Worm (Caenorhabditis elegans) whole organism, young adult: ENCODE measurements around the gene C17H12.5.

Experiments
- F55B11.4 ChIP-seq: sonication (generic microtip); optimal IDR thresholded peaks from 2 replicates; lab custom pipeline; 2016; ENCODE audit warnings: missing compliant biosample characterization, missing genetic modification characterization, borderline replicate concordance; ENCODE audit not compliant: insufficient read depth
- K11D2.4 ChIP-seq: fragments of 200-800 bp; sonication (Bioruptor generic); IDR thresholded peaks from 2 replicates; pipeline ENCODE4 v1.3.6; 2022; ENCODE audit warnings: missing genetic modification reagents, missing genetic modification characterization, missing compliant biosample characterization
- attf-5 ChIP-seq: fragments of 200-800 bp; sonication (Bioruptor generic); optimal IDR thresholded peaks from 2 replicates; lab custom pipeline; 2018; ENCODE audit warnings: mild to moderate bottlenecking, missing genetic modification characterization, missing compliant biosample characterization
- dpff-1 ChIP-seq: sonication (generic microtip); optimal IDR thresholded peaks from 2 replicates; lab custom pipeline; 2017; ENCODE audit warnings: mild to moderate bottlenecking, missing genetic modification characterization, missing compliant biosample characterization
- egrh-3 ChIP-seq: fragments of 200-800 bp; sonication (Bioruptor generic); IDR thresholded peaks from 2 replicates; pipeline ENCODE4 v1.3.6; 2022; ENCODE audit warnings: missing genetic modification reagents, missing genetic modification characterization, missing compliant biosample characterization
- fkh-3 ChIP-seq: sonication (generic microtip); optimal IDR thresholded peaks from 2 replicates; lab custom pipeline; 2016; ENCODE audit warnings: mild to moderate bottlenecking, missing genetic modification characterization, missing compliant biosample characterization
- nfya-1 ChIP-seq: sonication (generic microtip); optimal IDR thresholded peaks from 2 replicates; lab custom pipeline; 2017; ENCODE audit warnings: antibody characterized with exemption, missing compliant biosample characterization, missing genetic modification characterization, borderline replicate concordance; ENCODE audit not compliant: insufficient read depth
- nfya-2 ChIP-seq: fragments of 200-800 bp; sonication (Bioruptor generic); IDR thresholded peaks from 2 replicates; pipeline ENCODE4 v1.3.6; 2022; ENCODE audit warnings: missing genetic modification reagents, missing genetic modification characterization, missing compliant biosample characterization
- pha-4 ChIP-seq: fragments of 150-350 bp; sonication (generic microtip); optimal IDR thresholded peaks from 2 replicates; lab custom pipeline; 2014; ENCODE audit warnings: missing biosample characterization, missing genetic modification reagents, missing genetic modification characterization
- repo-1 ChIP-seq: sonication (generic microtip); optimal IDR thresholded peaks from 2 replicates; lab custom pipeline; 2017; ENCODE audit warnings: mild to moderate bottlenecking, missing genetic modification characterization, missing compliant biosample characterization
- ztf-26 ChIP-seq: sonication (generic microtip); optimal IDR thresholded peaks from 2 replicates; lab custom pipeline; 2017; ENCODE audit warnings: missing genetic modification characterization, missing compliant biosample characterization

ce11 chrIV:6809756-6810155 lies 7.7 kb downstream of the C17H12.5 start:
- TF ChIP-seq nfya-1 (tag; lab: Kevin White, UChicago) (no peak), repo-1 (tag; lab: Kevin White, UChicago) (no peak), K11D2.4 (GFP tag; lab: Robert Waterston, UW) (no peak), nfya-2 (GFP tag; lab: Robert Waterston, UW) (no peak), pha-4 (tag; lab: Kevin White, UChicago) (no peak), egrh-3 (GFP tag; lab: Robert Waterston, UW) (no peak), attf-5 (GFP tag; lab: Kevin White, UChicago) (no peak), F55B11.4 (tag; lab: Kevin White, UChicago) (no peak), ztf-26 (tag; lab: Kevin White, UChicago) (no peak), dpff-1 (tag; lab: Kevin White, UChicago) (no peak), fkh-3 (no peak)
